Worm (Caenorhabditis elegans) whole organism, L1 larva: ENCODE measurements around the gene H14A12.3.

Source experiments
- C04F5.9 ChIP-seq: sonication (generic microtip); optimal IDR thresholded peaks from 2 replicates; lab custom pipeline; 2016; ENCODE audit warnings: missing genetic modification characterization, missing compliant biosample characterization
- C16A3.4 ChIP-seq: fragments of 150-350 bp; optimal IDR thresholded peaks from 2 replicates; lab custom pipeline; 2014; ENCODE audit warnings: missing biosample characterization, missing genetic modification characterization
- F16B12.6 ChIP-seq: fragments of 150-350 bp; optimal IDR thresholded peaks from 2 replicates; lab custom pipeline; 2014; ENCODE audit warnings: missing biosample characterization, missing genetic modification characterization
- aha-1 ChIP-seq: fragments of 150-350 bp; optimal IDR thresholded peaks from 2 replicates; lab custom pipeline; 2014; ENCODE audit warnings: missing biosample characterization, missing genetic modification characterization
- alr-1 ChIP-seq: fragments of 200-800 bp; sonication (Bioruptor generic); optimal IDR thresholded peaks from 2 replicates; lab custom pipeline; 2018; ENCODE audit warnings: borderline replicate concordance, mild to moderate bottlenecking, missing genetic modification characterization, missing compliant biosample characterization
- aly-2 ChIP-seq: fragments of 150-350 bp; optimal IDR thresholded peaks from 2 replicates; lab custom pipeline; 2014; ENCODE audit warnings: missing biosample characterization, missing genetic modification characterization
- blmp-1 ChIP-seq: fragments of 150-350 bp; optimal IDR thresholded peaks from 2 replicates; lab custom pipeline; 2014; ENCODE audit warnings: missing biosample characterization, missing genetic modification characterization
- ceh-63 ChIP-seq: fragments of 200-800 bp; sonication (Bioruptor generic); optimal IDR thresholded peaks from 2 replicates; lab custom pipeline; 2018; ENCODE audit warnings: mild to moderate bottlenecking, missing genetic modification characterization, missing compliant biosample characterization
- ceh-8 ChIP-seq: fragments of 200-800 bp; sonication (Bioruptor generic); optimal IDR thresholded peaks from 2 replicates; lab custom pipeline; 2018; ENCODE audit warnings: mild to moderate bottlenecking, missing genetic modification characterization, moderate library complexity, missing compliant biosample characterization
- ceh-88 ChIP-seq: fragments of 200-800 bp; sonication (Bioruptor generic); IDR thresholded peaks from 2 replicates; pipeline ENCODE4 v1.3.6; 2022; ENCODE audit warnings: missing genetic modification characterization, missing compliant biosample characterization
- ceh-90 ChIP-seq: sonication (generic microtip); optimal IDR thresholded peaks from 2 replicates; lab custom pipeline; 2016; ENCODE audit warnings: missing genetic modification characterization, missing compliant biosample characterization
- dpl-1 ChIP-seq, 3 experiments: fragments of 150-350 bp in 2 of 3; sonication (generic microtip) in 1 of 3; optimal IDR thresholded peaks; 2 replicates each; lab custom pipeline; 2014 to 2017; ENCODE audit warnings: missing biosample characterization in 3 of 3, missing genetic modification characterization in 3 of 3, missing genetic modification reagents in 3 of 3
- dsc-1 ChIP-seq: sonication (generic microtip); optimal IDR thresholded peaks from 2 replicates; lab custom pipeline; 2016; ENCODE audit warnings: mild to moderate bottlenecking, missing genetic modification characterization, missing compliant biosample characterization
- efl-1 ChIP-seq, 4 experiments: fragments of 150-350 bp; optimal IDR thresholded peaks in 3 of 4; peaks in 1 of 4; 1 replicate in 1 of 4; 2 replicates in 3 of 4; lab custom pipeline; 2014; ENCODE audit warnings: missing biosample characterization in 2 of 4, missing genetic modification characterization in 2 of 4, missing genetic modification reagents in 2 of 4
- egl-13 ChIP-seq: sonication (generic microtip); optimal IDR thresholded peaks from 2 replicates; lab custom pipeline; 2016; ENCODE audit warnings: missing genotype, missing genetic modification reagents, missing genetic modification characterization, missing compliant biosample characterization
- fkh-10 ChIP-seq: sonication (generic microtip); optimal IDR thresholded peaks from 2 replicates; lab custom pipeline; 2017; ENCODE audit warnings: missing biosample characterization, missing genetic modification reagents, missing genetic modification characterization
- fkh-8 ChIP-seq: sonication (generic microtip); optimal IDR thresholded peaks from 2 replicates; lab custom pipeline; 2016; ENCODE audit warnings: mild to moderate bottlenecking, missing genetic modification characterization, missing compliant biosample characterization
- fos-1 ChIP-seq: fragments of 150-350 bp; optimal IDR thresholded peaks from 2 replicates; lab custom pipeline; 2014; ENCODE audit warnings: missing biosample characterization, missing genetic modification characterization
- grh-1 ChIP-seq: fragments of 200-800 bp; sonication (Bioruptor generic); IDR thresholded peaks from 2 replicates; pipeline ENCODE4 v1.3.6; 2022; ENCODE audit warnings: missing genetic modification reagents, missing genetic modification characterization, missing compliant biosample characterization
- hpl-2 ChIP-seq: fragments of 150-350 bp; optimal IDR thresholded peaks from 2 replicates; lab custom pipeline; 2014; ENCODE audit warnings: missing biosample characterization, missing genetic modification reagents, missing genetic modification characterization
- irx-1 ChIP-seq: sonication (generic microtip); optimal IDR thresholded peaks from 2 replicates; lab custom pipeline; 2016; ENCODE audit warnings: missing genetic modification characterization, missing compliant biosample characterization
- isw-1 ChIP-seq: fragments of 200-800 bp; sonication (Bioruptor generic); IDR thresholded peaks from 2 replicates; pipeline ENCODE4 v1.3.6; 2022; ENCODE audit warnings: missing genetic modification characterization, missing compliant biosample characterization
- jun-1 ChIP-seq: fragments of 150-350 bp; optimal IDR thresholded peaks from 2 replicates; lab custom pipeline; 2014; ENCODE audit warnings: missing biosample characterization, missing genetic modification reagents, missing genetic modification characterization
- lin-13 ChIP-seq: fragments of 150-350 bp; optimal IDR thresholded peaks from 2 replicates; lab custom pipeline; 2014; ENCODE audit warnings: missing biosample characterization, missing genetic modification reagents, missing genetic modification characterization
- lin-35 ChIP-seq, 2 experiments: fragments of 150-350 bp; optimal IDR thresholded peaks; 2 replicates each; lab custom pipeline; 2014; ENCODE audit warnings: missing biosample characterization in 2 of 2, missing genetic modification characterization in 2 of 2, missing genetic modification reagents in 2 of 2
- lin-39 ChIP-seq: fragments of 150-350 bp; optimal IDR thresholded peaks from 2 replicates; lab custom pipeline; 2014; ENCODE audit warnings: missing biosample characterization, missing genetic modification reagents, missing genetic modification characterization
- lir-3 ChIP-seq: sonication (generic microtip); optimal IDR thresholded peaks from 2 replicates; lab custom pipeline; 2016; ENCODE audit warnings: mild to moderate bottlenecking, missing genetic modification characterization, moderate library complexity, missing compliant biosample characterization; ENCODE audit not compliant: poor library complexity
- mab-9 ChIP-seq: fragments of 200-800 bp; sonication (Bioruptor generic); IDR thresholded peaks from 2 replicates; pipeline ENCODE4 v1.3.6; 2022; ENCODE audit warnings: missing genetic modification reagents, missing genetic modification characterization, missing compliant biosample characterization
- nhr-11 ChIP-seq: fragments of 150-350 bp; optimal IDR thresholded peaks from 2 replicates; lab custom pipeline; 2014; ENCODE audit warnings: missing biosample characterization, missing genetic modification characterization
- nhr-12 ChIP-seq: sonication (generic microtip); optimal IDR thresholded peaks from 2 replicates; lab custom pipeline; 2017; ENCODE audit warnings: missing biosample characterization, missing genetic modification characterization
- nhr-19 ChIP-seq: fragments of 200-800 bp; sonication (Bioruptor generic); conservative IDR thresholded peaks from 2 replicates; pipeline ENCODE4 v1.3.6; 2022; ENCODE audit warnings: missing genetic modification characterization, missing compliant biosample characterization
- nhr-20 ChIP-seq: sonication (generic microtip); optimal IDR thresholded peaks from 2 replicates; lab custom pipeline; 2016; ENCODE audit warnings: mild to moderate bottlenecking, missing genetic modification characterization, missing compliant biosample characterization
- nhr-47 ChIP-seq: sonication (generic microtip); optimal IDR thresholded peaks from 2 replicates; lab custom pipeline; 2016; ENCODE audit warnings: mild to moderate bottlenecking, missing genetic modification characterization, moderate library complexity, missing compliant biosample characterization
- nhr-71 ChIP-seq: sonication (generic microtip); optimal IDR thresholded peaks from 2 replicates; lab custom pipeline; 2016; ENCODE audit warnings: mild to moderate bottlenecking, missing genetic modification characterization, moderate library complexity, missing compliant biosample characterization
- nhr-77 ChIP-seq: fragments of 150-350 bp; optimal IDR thresholded peaks from 2 replicates; lab custom pipeline; 2014; ENCODE audit warnings: missing biosample characterization, missing genetic modification characterization
- nhr-85 ChIP-seq: sonication (generic microtip); peaks from one replicate; lab custom pipeline; 2016; ENCODE audit warnings: missing genetic modification characterization, inconsistent platforms, missing compliant biosample characterization
- nhr-90 ChIP-seq: sonication (generic microtip); optimal IDR thresholded peaks from 2 replicates; lab custom pipeline; 2016; ENCODE audit warnings: mild to moderate bottlenecking, missing genetic modification characterization, missing compliant biosample characterization; ENCODE audit not compliant: poor library complexity
- pax-3 ChIP-seq: fragments of 200-800 bp; sonication (Bioruptor generic); optimal IDR thresholded peaks from 2 replicates; lab custom pipeline; 2018; ENCODE audit warnings: mild to moderate bottlenecking, missing genetic modification characterization, moderate library complexity, missing compliant biosample characterization
- skn-1 ChIP-seq: fragments of 150-350 bp; optimal IDR thresholded peaks from 2 replicates; lab custom pipeline; 2014; ENCODE audit warnings: missing biosample characterization, missing genetic modification characterization
- snpc-4 ChIP-seq: fragments of 150-350 bp; optimal IDR thresholded peaks from 2 replicates; lab custom pipeline; 2014; ENCODE audit warnings: missing biosample characterization, missing genetic modification characterization
- snu-23 ChIP-seq: sonication (generic microtip); optimal IDR thresholded peaks from 2 replicates; lab custom pipeline; 2016; ENCODE audit warnings: missing genetic modification characterization, missing compliant biosample characterization
- sptf-1 ChIP-seq: fragments of 150-350 bp; optimal IDR thresholded peaks from 2 replicates; lab custom pipeline; 2014; ENCODE audit warnings: missing biosample characterization, missing genetic modification characterization
- sup-37 ChIP-seq: fragments of 200-800 bp; sonication (Bioruptor generic); optimal IDR thresholded peaks from 2 replicates; lab custom pipeline; 2018; ENCODE audit warnings: mild to moderate bottlenecking, missing genetic modification characterization, missing compliant biosample characterization
- swsn-7 ChIP-seq: sonication (generic microtip); optimal IDR thresholded peaks from 2 replicates; lab custom pipeline; 2016; ENCODE audit warnings: missing genetic modification characterization, missing compliant biosample characterization
- tbx-2 ChIP-seq: sonication (generic microtip); optimal IDR thresholded peaks from 2 replicates; lab custom pipeline; 2016; ENCODE audit warnings: missing genetic modification characterization, missing compliant biosample characterization
- unc-130 ChIP-seq: fragments of 150-350 bp; optimal IDR thresholded peaks from 2 replicates; lab custom pipeline; 2017; ENCODE audit warnings: missing biosample characterization, missing genetic modification characterization, inconsistent platforms
- vab-15 ChIP-seq: sonication (generic microtip); optimal IDR thresholded peaks from 2 replicates; lab custom pipeline; 2017; ENCODE audit warnings: missing genotype, mild to moderate bottlenecking, missing genetic modification characterization, missing compliant biosample characterization
- xbp-1 ChIP-seq: sonication (generic microtip); optimal IDR thresholded peaks from 2 replicates; lab custom pipeline; 2016; ENCODE audit warnings: missing genetic modification characterization, missing compliant biosample characterization
- zip-4 ChIP-seq: fragments of 200-800 bp; sonication (Bioruptor generic); optimal IDR thresholded peaks from 2 replicates; lab custom pipeline; 2018; ENCODE audit warnings: mild to moderate bottlenecking, missing genetic modification characterization, moderate library complexity, missing compliant biosample characterization

The H14A12.3 gene

DNA sequence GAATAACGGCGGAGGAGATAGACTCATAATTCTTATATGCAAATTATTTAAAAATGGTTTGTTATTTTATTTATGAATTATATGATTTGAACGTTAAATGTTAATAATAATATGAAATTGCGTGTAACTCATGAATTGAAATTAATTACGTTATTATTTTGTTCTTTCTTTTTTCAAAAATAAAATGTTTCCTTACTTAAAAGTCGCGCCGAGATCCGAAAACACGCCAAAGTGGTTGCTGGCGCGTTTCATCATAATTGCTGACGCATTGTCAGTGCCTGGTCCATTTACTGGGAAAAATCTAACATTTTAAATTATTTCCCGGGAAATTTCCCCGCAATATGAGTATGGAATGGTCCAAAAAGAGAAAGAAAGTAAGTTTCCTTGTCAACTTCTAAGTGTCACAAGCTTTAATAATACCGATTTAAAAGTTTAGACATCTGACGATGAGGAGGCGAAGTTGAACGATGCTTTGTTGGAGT is 35.9 kb downstream of the H14A12.3 start, which contains the start of the genes C07H6.9 and sap-140 (continued):
- TF ChIP-seq unc-130 (tag; lab: Kevin White, UChicago) = peak; percentile 94
- TF ChIP-seq fkh-10 = peak; percentile 16
- peak; percentile 47 for TF ChIP-seq jun-1 (tag; lab: Kevin White, UChicago)
- TF ChIP-seq nhr-20 (tag; lab: Kevin White, UChicago) = peak; percentile 88
- peak; percentile 84 for TF ChIP-seq tbx-2
- peak; percentile 47 for TF ChIP-seq vab-15
- peak; percentile 80 for TF ChIP-seq C16A3.4 (tag; lab: Kevin White, UChicago)
- TF ChIP-seq nhr-77 (tag; lab: Kevin White, UChicago) = peak; percentile 70
- peak; percentile 68 for TF ChIP-seq grh-1 (GFP tag; lab: Robert Waterston, UW)
- peak; percentile 84 for TF ChIP-seq blmp-1 (tag; lab: Kevin White, UChicago)
- TF ChIP-seq ceh-90 (tag; lab: Kevin White, UChicago) = no peak
- no peak for TF ChIP-seq sptf-1 (tag; lab: Kevin White, UChicago)
- peak; percentile 56 for TF ChIP-seq lir-3 (tag; lab: Kevin White, UChicago)
- peak; percentile 88 for TF ChIP-seq snu-23 (GFP tag; lab: Kevin White, UChicago)
- peak; percentile 35 for TF ChIP-seq zip-4 (GFP tag; lab: Kevin White, UChicago)
- TF ChIP-seq efl-1 (optimal IDR thresholded peaks at IDR 0.05; lab: Kevin White, UChicago) = peak; percentile 84 to 94
- TF ChIP-seq efl-1 (GFP tag; optimal IDR thresholded peaks at IDR 0.05 in 1 of 2; lab: Kevin White, UChicago) = peak; percentile 92 to 99
- TF ChIP-seq swsn-7 = peak; percentile 86
- TF ChIP-seq fos-1 (tag; lab: Kevin White, UChicago) = peak; percentile 24
- peak; percentile 89 for TF ChIP-seq nhr-47 (tag; lab: Kevin White, UChicago)
- peak; percentile 71 for TF ChIP-seq isw-1 (GFP tag; lab: Robert Waterston, UW)
- 0 out of 2 replicates have a peak, but pooled peaks have one; percentile 41 for TF ChIP-seq ceh-88
- TF ChIP-seq lin-35 (GFP tag; optimal IDR thresholded peaks at IDR 0.05; lab: Kevin White, UChicago) = peak; percentile 92 to 96
- TF ChIP-seq F16B12.6 (tag; lab: Kevin White, UChicago) = peak; percentile 64
- TF ChIP-seq mab-9 (GFP tag; lab: Robert Waterston, UW) = 0 out of 2 replicates have a peak, but pooled peaks have one; percentile 45
- peak; percentile 46 for TF ChIP-seq irx-1 (tag; lab: Kevin White, UChicago)
- TF ChIP-seq lin-39 (tag; lab: Kevin White, UChicago) = peak; percentile 67
- TF ChIP-seq nhr-19 (GFP tag; lab: Robert Waterston, UW) = peak; percentile 86
- TF ChIP-seq lin-13 (GFP tag; lab: Kevin White, UChicago) = peak; percentile 82
- peak; percentile 48 for TF ChIP-seq aha-1 (tag; lab: Kevin White, UChicago)
- TF ChIP-seq C04F5.9 (tag; lab: Kevin White, UChicago) = peak; percentile 51
- no peak for TF ChIP-seq hpl-2 (GFP tag; lab: Kevin White, UChicago)
- TF ChIP-seq nhr-12 = no peak
- peak; percentile 80 for TF ChIP-seq snpc-4
- TF ChIP-seq skn-1 (tag; lab: Kevin White, UChicago) = peak; percentile 52
- peak; percentile 85 for TF ChIP-seq nhr-90 (tag; lab: Kevin White, UChicago)
- TF ChIP-seq pax-3 (tag; lab: Kevin White, UChicago) = no peak
- peak; percentile 22 for TF ChIP-seq sup-37 (GFP tag; lab: Kevin White, UChicago)
- TF ChIP-seq dpl-1 (GFP tag; optimal IDR thresholded peaks at IDR 0.05; lab: Kevin White, UChicago) = peak; percentile 93 to 96 (median 95)
- TF ChIP-seq nhr-85 (tag; lab: Kevin White, UChicago) = peak; percentile 93
- no peak for TF ChIP-seq nhr-11 (tag; lab: Kevin White, UChicago)
- peak; percentile 67 for TF ChIP-seq egl-13 (tag; lab: Kevin White, UChicago)
- peak; percentile 87 for TF ChIP-seq dsc-1
- TF ChIP-seq aly-2 (tag; lab: Kevin White, UChicago) = peak; percentile 6
- no peak for TF ChIP-seq alr-1 (tag; lab: Kevin White, UChicago)
- peak; percentile 87 for TF ChIP-seq xbp-1
- no peak for TF ChIP-seq ceh-63 (GFP tag; lab: Kevin White, UChicago)
- peak; percentile 66 for TF ChIP-seq fkh-8 (tag; lab: Kevin White, UChicago)
- peak; percentile 82 for TF ChIP-seq ceh-8 (GFP tag; lab: Kevin White, UChicago)
- peak; percentile 92 for TF ChIP-seq nhr-71 (tag; lab: Kevin White, UChicago)
